Worm (Caenorhabditis elegans) whole organism, L1 larva: ENCODE data around the gene F49C5.7.

Source experiments
- F16B12.6 ChIP-seq: fragments of 150-350 bp; optimal IDR thresholded peaks from 2 replicates; lab custom pipeline; 2014; ENCODE audit warnings: missing biosample characterization, missing genetic modification characterization
- ceh-90 ChIP-seq: sonication (generic microtip); optimal IDR thresholded peaks from 2 replicates; lab custom pipeline; 2016; ENCODE audit warnings: missing genetic modification characterization, missing compliant biosample characterization
- ces-1 ChIP-seq: fragments of 150-350 bp; optimal IDR thresholded peaks from 2 replicates; lab custom pipeline; 2014; ENCODE audit warnings: missing biosample characterization, missing genetic modification reagents, missing genetic modification characterization
- dsc-1 ChIP-seq: sonication (generic microtip); optimal IDR thresholded peaks from 2 replicates; lab custom pipeline; 2016; ENCODE audit warnings: mild to moderate bottlenecking, missing genetic modification characterization, missing compliant biosample characterization
- elt-2 ChIP-seq: sonication (generic microtip); optimal IDR thresholded peaks from 2 replicates; lab custom pipeline; 2016; ENCODE audit warnings: missing genetic modification characterization, mild to moderate bottlenecking, inconsistent platforms, missing compliant biosample characterization, missing genetic modification reagents
- lin-14 ChIP-seq: fragments of 200-800 bp; sonication (Bioruptor generic); optimal IDR thresholded peaks from 2 replicates; lab custom pipeline; 2018; ENCODE audit warnings: mild to moderate bottlenecking, missing genetic modification characterization, moderate library complexity, missing compliant biosample characterization
- nhr-20 ChIP-seq: sonication (generic microtip); optimal IDR thresholded peaks from 2 replicates; lab custom pipeline; 2016; ENCODE audit warnings: mild to moderate bottlenecking, missing genetic modification characterization, missing compliant biosample characterization
- nhr-85 ChIP-seq: sonication (generic microtip); peaks from one replicate; lab custom pipeline; 2016; ENCODE audit warnings: missing genetic modification characterization, inconsistent platforms, missing compliant biosample characterization
- snpc-4 ChIP-seq: fragments of 150-350 bp; optimal IDR thresholded peaks from 2 replicates; lab custom pipeline; 2014; ENCODE audit warnings: missing biosample characterization, missing genetic modification characterization
- sptf-1 ChIP-seq: fragments of 150-350 bp; optimal IDR thresholded peaks from 2 replicates; lab custom pipeline; 2014; ENCODE audit warnings: missing biosample characterization, missing genetic modification characterization

F49C5.7 gene

ce11 chrII:12616081-12616480 is 50.1 kb downstream of the F49C5.7 start, which contains the start of gene nspe-6:
Gene nspe-6 (minus strand): TSS chrII:12616181.
- TF ChIP-seq elt-2 (tag; lab: Kevin White, UChicago) (no peak), nhr-85 (peak; percentile 47)

- no peak for TF ChIP-seq lin-14 (GFP tag; lab: Kevin White, UChicago)
- no peak for TF ChIP-seq F16B12.6 (tag; lab: Kevin White, UChicago)
- no peak for TF ChIP-seq ceh-90 (tag; lab: Kevin White, UChicago)
- no peak for TF ChIP-seq sptf-1
- TF ChIP-seq dsc-1 (tag; lab: Kevin White, UChicago): no peak
- TF ChIP-seq nhr-20: no peak
- TF ChIP-seq ces-1 (GFP tag; lab: Kevin White, UChicago): no peak
- no peak for TF ChIP-seq snpc-4 (tag; lab: Kevin White, UChicago)
Measured at ce11 chrII:12617586-12617985, 51.6 kb downstream of the F49C5.7 start, which contains the start of gene nspe-3. Gene nspe-3 (plus strand): TSS chrII:12617886.
